Worm (Caenorhabditis elegans): Measurements from ENCODE around the gene dars-1.

DNA sequence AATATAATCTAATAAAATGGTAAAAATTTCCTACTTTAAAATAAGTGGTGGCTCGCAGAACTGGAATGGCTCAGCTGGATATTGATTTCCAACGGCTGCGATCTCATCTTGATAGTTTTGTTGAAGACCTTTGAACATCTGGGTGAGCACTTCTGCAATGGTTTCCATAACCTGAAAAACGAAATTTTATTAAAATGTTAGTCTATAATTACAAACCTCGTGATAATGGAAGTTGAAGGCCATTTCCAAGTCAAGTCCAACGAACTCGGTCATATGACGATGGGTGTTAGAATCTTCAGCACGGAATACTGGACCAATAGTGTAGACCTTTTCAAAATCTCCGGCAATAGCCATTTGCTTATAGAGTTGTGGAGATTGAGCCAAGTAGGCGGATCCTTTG, 1.2 kb downstream of the dars-1 start:
- TF ChIP-seq R02D3.7 (tag; optimal IDR thresholded peaks at IDR 0.05) (no peak), nhr-12 (tag; optimal IDR thresholded peaks at IDR 0.05) (no peak), ama-1 (optimal IDR thresholded peaks at IDR 0.05) (no peak), nhr-11 (tag; optimal IDR thresholded peaks at IDR 0.05) (no peak), elt-1 (tag; optimal IDR thresholded peaks at IDR 0.05) (no peak), nhr-10 (tag; optimal IDR thresholded peaks at IDR 0.05) (no peak), mdl-1 (tag; optimal IDR thresholded peaks at IDR 0.05) (no peak), egl-27 (tag; optimal IDR thresholded peaks at IDR 0.05) (no peak), nhr-77 (tag; optimal IDR thresholded peaks at IDR 0.05) (no peak), ztf-4 (tag; optimal IDR thresholded peaks at IDR 0.05) (no peak)
